Fruit fly (Drosophila melanogaster): ENCODE data around the gene CG3706.

CG3706 gene

dm6 chrX:900725-901345 lies 31.4 kb downstream of the CG3706 start (continued):
- peak; percentile 67 for TF ChIP-seq Mad (GFP tag; optimal IDR thresholded peaks at IDR 0.05)
- TF ChIP-seq exex (tag; optimal IDR thresholded peaks at IDR 0.05): no peak
- TF ChIP-seq org-1 (GFP tag; optimal IDR thresholded peaks at IDR 0.05): peak; percentile 78
- TF ChIP-seq gt (GFP tag; IDR thresholded peaks at IDR 0.05): no peak
- TF ChIP-seq amos (GFP tag; IDR thresholded peaks at IDR 0.05; ENCODE audit: partially characterized antibody): no peak
- 0 out of 2 replicates have a peak, but pooled peaks have one; percentile 23 for TF ChIP-seq Poxn (GFP tag; IDR thresholded peaks at IDR 0.05)
- TF ChIP-seq CG2712 (tag; optimal IDR thresholded peaks at IDR 0.05): peak; percentile 83
- TF ChIP-seq Ssrp (tag; optimal IDR thresholded peaks at IDR 0.05): peak; percentile 54
- peak; percentile 42 for TF ChIP-seq CG1792 (GFP tag; optimal IDR thresholded peaks at IDR 0.05)
- TF ChIP-seq ATbp (GFP tag; optimal IDR thresholded peaks at IDR 0.05): peak; percentile 77
- peak; percentile 70 for TF ChIP-seq zfh2 (GFP tag; optimal IDR thresholded peaks at IDR 0.05)
- peak; percentile 97 for TF ChIP-seq grau (tag; optimal IDR thresholded peaks at IDR 0.05)
- 0 out of 3 replicates have a peak, but pooled peaks have one; percentile 18 for TF ChIP-seq HLH4C (GFP tag; IDR thresholded peaks at IDR 0.05; ENCODE audit: partially characterized antibody)
- peak; percentile 38 for TF ChIP-seq tio (GFP tag; optimal IDR thresholded peaks at IDR 0.05)
- peak; percentile 73 for TF ChIP-seq CG10979 (tag; optimal IDR thresholded peaks at IDR 0.05)
- peak; percentile 56 for TF ChIP-seq CG18011 (GFP tag; optimal IDR thresholded peaks at IDR 0.05)
- TF ChIP-seq Optix (GFP tag; IDR thresholded peaks at IDR 0.05): peak; percentile 74; the same call in 2 of the 3 replicates
- TF ChIP-seq Hr78 (GFP tag; optimal IDR thresholded peaks at IDR 0.05): peak in 1 of 2 experiments; percentile 22
- TF ChIP-seq gsb-n (tag; optimal IDR thresholded peaks at IDR 0.05): peak; percentile 56
- peak; percentile 59 for TF ChIP-seq CG9727 (GFP tag; optimal IDR thresholded peaks at IDR 0.05)
- no peak for TF ChIP-seq D (optimal IDR thresholded peaks at IDR 0.05)
- peak; percentile 51 for TF ChIP-seq D (GFP tag; optimal IDR thresholded peaks at IDR 0.05)
- TF ChIP-seq pan (optimal IDR thresholded peaks at IDR 0.05): no peak
- peak in 1 of 2 experiments; percentile 84 for TF ChIP-seq pan (GFP tag; optimal IDR thresholded peaks at IDR 0.05 in 1 of 2, IDR thresholded peaks at IDR 0.05 in 1 of 2)
- no peak for TF ChIP-seq CG14860 (GFP tag; IDR thresholded peaks at IDR 0.05; ENCODE audit: partially characterized antibody)
- peak; percentile 85 for TF ChIP-seq her (GFP tag; optimal IDR thresholded peaks at IDR 0.05)
- TF ChIP-seq CG3838 (GFP tag; optimal IDR thresholded peaks at IDR 0.05): peak; percentile 30
- TF ChIP-seq cwo (GFP tag; optimal IDR thresholded peaks at IDR 0.05): peak; percentile 69
- peak; percentile 73 for TF ChIP-seq onecut (GFP tag; IDR thresholded peaks at IDR 0.05)
- TF ChIP-seq Mes4 (GFP tag; optimal IDR thresholded peaks at IDR 0.05): peak; percentile 65
- TF ChIP-seq CG9215 (GFP tag; IDR thresholded peaks at IDR 0.05): peak; percentile 59
- peak; percentile 67 for TF ChIP-seq slp2 (GFP tag; optimal IDR thresholded peaks at IDR 0.05)
- peak; percentile 76 for TF ChIP-seq CG10209 (GFP tag; optimal IDR thresholded peaks at IDR 0.05)
- peak; percentile 86 for TF ChIP-seq Xbp1 (GFP tag; optimal IDR thresholded peaks at IDR 0.05)
- peak; percentile 60 for TF ChIP-seq CG11723 (GFP tag; optimal IDR thresholded peaks at IDR 0.05)
- peak; percentile 69 for TF ChIP-seq CG9876 (GFP tag; optimal IDR thresholded peaks at IDR 0.05)
- TF ChIP-seq grn (GFP tag; optimal IDR thresholded peaks at IDR 0.05): no peak
- TF ChIP-seq Xrp1 (GFP tag; IDR thresholded peaks at IDR 0.05): peak; percentile 84
- TF ChIP-seq al (GFP tag; IDR thresholded peaks at IDR 0.05): peak; percentile 52; the same call in 1 of the 2 replicates
- TF ChIP-seq lola (GFP tag; optimal IDR thresholded peaks at IDR 0.05): peak in 1 of 3 experiments; percentile 53
- TF ChIP-seq CG30403 (GFP tag; optimal IDR thresholded peaks at IDR 0.05): peak; percentile 83
- TF ChIP-seq Sox102F (GFP tag; optimal IDR thresholded peaks at IDR 0.05): peak; percentile 84
- 0 out of 2 replicates have a peak, but pooled peaks have one; percentile 32 for TF ChIP-seq dati (GFP tag; IDR thresholded peaks at IDR 0.05)
- TF ChIP-seq MESR4 (GFP tag; optimal IDR thresholded peaks at IDR 0.05): peak; percentile 10
- TF ChIP-seq CG14965 (GFP tag; optimal IDR thresholded peaks at IDR 0.05; ENCODE audit: borderline replicate concordance): no peak
- peak; percentile 74 for TF ChIP-seq CG13296 (GFP tag; optimal IDR thresholded peaks at IDR 0.05)
- peak; percentile 62 for TF ChIP-seq CG3847 (GFP tag; IDR thresholded peaks at IDR 0.05)
- peak; percentile 64 for TF ChIP-seq CHES-1-like (GFP tag; optimal IDR thresholded peaks at IDR 0.05)
- peak; percentile 60 for TF ChIP-seq Bdp1 (GFP tag; optimal IDR thresholded peaks at IDR 0.05)

Data from whole organism, embryonic.